Fruit fly (Drosophila melanogaster) whole organism, embryonic: ENCODE results near the gene Sfp26Ad.
A peak's percentile ranks its signal among the peaks of the same experiment; 100 is the strongest.

ENCODE experiments used
- Atf6 ChIP-seq: fragments of 200-800 bp; sonication (Bioruptor generic); IDR thresholded peaks from 2 replicates; pipeline ENCODE4 v1.3.6; 2022; ENCODE audit warnings: missing biosample characterization, missing genetic modification characterization
- CG10543 ChIP-seq: fragments of 200-800 bp; sonication (Bioruptor generic); optimal IDR thresholded peaks from 3 replicates; lab custom pipeline; 2017; ENCODE audit warnings: missing biosample characterization, mild to moderate bottlenecking, missing genetic modification characterization, moderate library complexity
- CG10565 ChIP-seq: fragments of 200-800 bp; sonication (Bioruptor generic); optimal IDR thresholded peaks from 3 replicates; lab custom pipeline; 2016; ENCODE audit warnings: missing biosample characterization, mild to moderate bottlenecking, missing genetic modification characterization
- CG12299 ChIP-seq: fragments of 200-800 bp; sonication (Bioruptor generic); optimal IDR thresholded peaks from 2 replicates; lab custom pipeline; 2018; ENCODE audit warnings: missing biosample characterization, mild to moderate bottlenecking, missing genetic modification characterization
- CG12942 ChIP-seq: fragments of 200-800 bp; sonication (Bioruptor generic); optimal IDR thresholded peaks from 3 replicates; lab custom pipeline; 2016; ENCODE audit warnings: missing biosample characterization, missing genetic modification characterization
- CG13424 ChIP-seq: fragments of 200-800 bp; sonication (Bioruptor generic); optimal IDR thresholded peaks from 2 replicates; lab custom pipeline; 2019; ENCODE audit warnings: missing biosample characterization, mild to moderate bottlenecking, missing genetic modification characterization, moderate library complexity
- CG14667 ChIP-seq: fragments of 200-800 bp; sonication (Bioruptor generic); IDR thresholded peaks from 2 replicates; pipeline ENCODE4 v1.3.6; 2022; ENCODE audit warnings: missing biosample characterization, missing genetic modification characterization
- CG17802 ChIP-seq: fragments of 200-800 bp; sonication (Bioruptor generic); optimal IDR thresholded peaks from 2 replicates; lab custom pipeline; 2018; ENCODE audit warnings: missing biosample characterization, mild to moderate bottlenecking, missing genetic modification characterization, moderate library complexity
- CG18262 ChIP-seq: fragments of 200-800 bp; optimal IDR thresholded peaks from 3 replicates; lab custom pipeline; 2019; ENCODE audit warnings: missing biosample characterization, mild to moderate bottlenecking, missing genetic modification characterization, moderate library complexity
- CG18476 ChIP-seq: fragments of 200-800 bp; sonication (Bioruptor generic); optimal IDR thresholded peaks from 2 replicates; lab custom pipeline; 2016; ENCODE audit warnings: missing biosample characterization, mild to moderate bottlenecking, missing genetic modification characterization
- CG30020 ChIP-seq: fragments of 200-800 bp; optimal IDR thresholded peaks from 2 replicates; lab custom pipeline; 2019; ENCODE audit warnings: missing biosample characterization, mild to moderate bottlenecking, missing genetic modification characterization, moderate library complexity
- CG31365 ChIP-seq: fragments of 200-800 bp; sonication (Bioruptor generic); optimal IDR thresholded peaks from 2 replicates; lab custom pipeline; 2018; ENCODE audit warnings: missing biosample characterization, mild to moderate bottlenecking, missing genetic modification characterization
- CG31441 ChIP-seq: fragments of 200-800 bp; sonication (Bioruptor generic); IDR thresholded peaks from 2 replicates; pipeline ENCODE4 v1.3.6; 2022; ENCODE audit warnings: missing biosample characterization, missing genetic modification characterization
- CG4617 ChIP-seq: fragments of 200-800 bp; sonication (Bioruptor generic); optimal IDR thresholded peaks from 3 replicates; lab custom pipeline; 2016; ENCODE audit warnings: missing biosample characterization, missing genetic modification characterization, borderline replicate concordance
- CG4854 ChIP-seq: fragments of 200-800 bp; sonication (Bioruptor generic); optimal IDR thresholded peaks from 2 replicates; lab custom pipeline; 2016; ENCODE audit warnings: missing biosample characterization, missing genetic modification characterization, inconsistent platforms
- CG5245 ChIP-seq: fragments of 200-800 bp; sonication (Bioruptor generic); optimal IDR thresholded peaks from 3 replicates; lab custom pipeline; 2016; ENCODE audit warnings: missing biosample characterization, missing genetic modification characterization
- CG6175 ChIP-seq: fragments of 200-800 bp; sonication (Bioruptor generic); IDR thresholded peaks from 3 replicates; pipeline ENCODE4 v1.3.6; 2022; ENCODE audit warnings: missing biosample characterization, missing genetic modification characterization
- CG6654 ChIP-seq: fragments of 200-800 bp; sonication (Bioruptor generic); optimal IDR thresholded peaks from 2 replicates; lab custom pipeline; 2017; ENCODE audit warnings: missing biosample characterization, mild to moderate bottlenecking, missing genetic modification characterization
- CG7357 ChIP-seq: fragments of 200-800 bp; sonication (Bioruptor generic); IDR thresholded peaks from 3 replicates; pipeline ENCODE4 v1.3.6; 2022; ENCODE audit warnings: missing biosample characterization, missing genetic modification characterization
- CG7745 ChIP-seq: fragments of 200-800 bp; sonication (Bioruptor generic); optimal IDR thresholded peaks from 2 replicates; lab custom pipeline; 2018; ENCODE audit warnings: missing biosample characterization, mild to moderate bottlenecking, missing genetic modification characterization, moderate library complexity
- CG7963 ChIP-seq: fragments of 200-800 bp; sonication (Bioruptor generic); IDR thresholded peaks from 3 replicates; pipeline ENCODE4 v1.3.6; 2022; ENCODE audit warnings: missing biosample characterization, missing genetic modification characterization; ENCODE audit not compliant: partially characterized antibody
- CG8388 ChIP-seq: fragments of 200-800 bp; sonication (Bioruptor generic); optimal IDR thresholded peaks from 2 replicates; lab custom pipeline; 2019; ENCODE audit warnings: missing biosample characterization, mild to moderate bottlenecking, missing genetic modification characterization, moderate library complexity
- CG9797 ChIP-seq: fragments of 200-800 bp; sonication (Bioruptor generic); optimal IDR thresholded peaks from 3 replicates; lab custom pipeline; 2018; ENCODE audit warnings: missing biosample characterization, mild to moderate bottlenecking, missing genetic modification characterization
- CoRest ChIP-seq: fragments of 200-800 bp; sonication (Bioruptor generic); optimal IDR thresholded peaks from 3 replicates; lab custom pipeline; 2018; ENCODE audit warnings: missing biosample characterization, mild to moderate bottlenecking, missing genetic modification characterization, moderate library complexity
- D ChIP-seq, 2 experiments: fragments of 200-800 bp in 1 of 2; fragments of >200 bp in 1 of 2; sonication (Bioruptor generic) in 1 of 2; optimal IDR thresholded peaks; 2 replicates in 1 of 2; 3 replicates in 1 of 2; lab custom pipeline; 2017; ENCODE audit warnings: mild to moderate bottlenecking in 1 of 2, missing biosample characterization in 1 of 2, missing genetic modification characterization in 1 of 2, missing genetic modification reagents in 1 of 2
- Dref ChIP-seq: fragments of 200-800 bp; sonication (Bioruptor generic); IDR thresholded peaks from 2 replicates; pipeline ENCODE4 v1.3.6; 2022; ENCODE audit warnings: missing biosample characterization, missing genetic modification characterization
- GATAe ChIP-seq: fragments of 200-800 bp; sonication (Bioruptor generic); conservative IDR thresholded peaks from 2 replicates; pipeline ENCODE4 v1.3.6; 2022; ENCODE audit warnings: missing biosample characterization, missing genetic modification characterization
- Max ChIP-seq: fragments of 200-800 bp; sonication (Bioruptor generic); optimal IDR thresholded peaks from 2 replicates; lab custom pipeline; 2016; ENCODE audit warnings: missing biosample characterization, mild to moderate bottlenecking, missing genetic modification characterization
- NFAT ChIP-seq: fragments of 200-800 bp; sonication (Bioruptor generic); IDR thresholded peaks from 2 replicates; pipeline ENCODE4 v1.3.6; 2022; ENCODE audit warnings: missing biosample characterization, missing genetic modification characterization
- Oaz ChIP-seq: fragments of 200-800 bp; sonication (Bioruptor generic); IDR thresholded peaks from 2 replicates; pipeline ENCODE4 v1.3.6; 2022; ENCODE audit warnings: missing biosample characterization, missing genetic modification characterization
- Oli ChIP-seq: fragments of 200-800 bp; sonication (Bioruptor generic); optimal IDR thresholded peaks from 2 replicates; lab custom pipeline; 2018; ENCODE audit warnings: missing biosample characterization, mild to moderate bottlenecking, missing genetic modification characterization, moderate library complexity
- Sin3A ChIP-seq: fragments of >200 bp; optimal IDR thresholded peaks from 2 replicates; lab custom pipeline; 2018
- Xbp1 ChIP-seq: fragments of 200-800 bp; sonication (Bioruptor generic); optimal IDR thresholded peaks from 3 replicates; lab custom pipeline; 2016; ENCODE audit warnings: missing biosample characterization, mild to moderate bottlenecking, missing genetic modification characterization
- az2 ChIP-seq: fragments of 200-800 bp; sonication (Bioruptor generic); optimal IDR thresholded peaks from 3 replicates; lab custom pipeline; 2016; ENCODE audit warnings: missing biosample characterization, missing genetic modification characterization
- btn ChIP-seq: fragments of 200-800 bp; sonication (Bioruptor generic); optimal IDR thresholded peaks from 2 replicates; lab custom pipeline; 2016; ENCODE audit warnings: missing biosample characterization, missing genetic modification characterization
- da ChIP-seq: fragments of 200-800 bp; sonication (Bioruptor generic); optimal IDR thresholded peaks from 2 replicates; lab custom pipeline; 2016; ENCODE audit warnings: missing biosample characterization, missing genetic modification characterization
- dan ChIP-seq: fragments of 200-800 bp; sonication (Bioruptor generic); IDR thresholded peaks from 2 replicates; pipeline ENCODE4 v1.3.6; 2022; ENCODE audit warnings: missing biosample characterization, missing genetic modification characterization
- dm ChIP-seq: fragments of 200-800 bp; sonication (Bioruptor generic); optimal IDR thresholded peaks from 3 replicates; lab custom pipeline; 2016; ENCODE audit warnings: missing biosample characterization, missing genetic modification characterization
- dmrt11E ChIP-seq: fragments of 200-800 bp; sonication (Bioruptor generic); optimal IDR thresholded peaks from 3 replicates; lab custom pipeline; 2018; ENCODE audit warnings: missing biosample characterization, mild to moderate bottlenecking, missing genetic modification characterization, moderate library complexity
- dysf ChIP-seq: fragments of 200-800 bp; sonication (Bioruptor generic); IDR thresholded peaks from 3 replicates; pipeline ENCODE4 v1.3.6; 2022; ENCODE audit warnings: missing biosample characterization, missing genetic modification characterization
- fru ChIP-seq: fragments of >200 bp; optimal IDR thresholded peaks from 2 replicates; lab custom pipeline; 2017
- gsb-n ChIP-seq: fragments of 200-800 bp; sonication (Bioruptor generic); optimal IDR thresholded peaks from 3 replicates; lab custom pipeline; 2018; ENCODE audit warnings: missing biosample characterization, mild to moderate bottlenecking, missing genetic modification characterization
- gt ChIP-seq: fragments of 200-800 bp; sonication (Bioruptor generic); IDR thresholded peaks from 2 replicates; pipeline ENCODE4 v1.3.6; 2022; ENCODE audit warnings: missing biosample characterization, missing genetic modification characterization
- h ChIP-seq: fragments of >200 bp; optimal IDR thresholded peaks from 2 replicates; lab custom pipeline; 2017
- hb ChIP-seq: fragments of 200-800 bp; sonication (Bioruptor generic); IDR thresholded peaks from 3 replicates; pipeline ENCODE4 v1.3.6; 2022; ENCODE audit warnings: missing biosample characterization, missing genetic modification characterization; ENCODE audit not compliant: partially characterized antibody
- hth ChIP-seq: fragments of >200 bp; optimal IDR thresholded peaks from 2 replicates; lab custom pipeline; 2017; ENCODE audit warnings: inconsistent platforms
- odd ChIP-seq: fragments of 200-800 bp; sonication (Bioruptor generic); optimal IDR thresholded peaks from 2 replicates; lab custom pipeline; 2017; ENCODE audit warnings: missing biosample characterization, mild to moderate bottlenecking, missing genetic modification characterization
- pb ChIP-seq: fragments of 200-800 bp; sonication (Bioruptor generic); optimal IDR thresholded peaks from 3 replicates; lab custom pipeline; 2016; ENCODE audit warnings: missing biosample characterization, missing genetic modification characterization
- pho ChIP-seq: fragments of 200-800 bp; sonication (Bioruptor generic); optimal IDR thresholded peaks from 2 replicates; lab custom pipeline; 2016; ENCODE audit warnings: missing biosample characterization, missing genetic modification characterization
- psq ChIP-seq: fragments of 200-800 bp; sonication (Bioruptor generic); optimal IDR thresholded peaks from 2 replicates; lab custom pipeline; 2017; ENCODE audit warnings: missing biosample characterization, missing genetic modification characterization
- row ChIP-seq: fragments of 200-800 bp; sonication (Bioruptor generic); IDR thresholded peaks from 3 replicates; pipeline ENCODE4 v1.3.6; 2022; ENCODE audit warnings: missing biosample characterization, missing genetic modification characterization
- tap ChIP-seq: fragments of 200-800 bp; optimal IDR thresholded peaks from 3 replicates; lab custom pipeline; 2019; ENCODE audit warnings: missing biosample characterization, mild to moderate bottlenecking, missing genetic modification characterization, moderate library complexity
- vfl ChIP-seq: fragments of 200-800 bp; sonication (Bioruptor generic); optimal IDR thresholded peaks from 2 replicates; lab custom pipeline; 2016; ENCODE audit warnings: missing biosample characterization, missing genetic modification characterization

Sfp26Ad gene

dm6 chr2L:5986094-5986493, 43.0 kb upstream of the Sfp26Ad start, which contains the start of gene ifc (continued):
- peak; percentile 39 for TF ChIP-seq Sin3A (lab: Kevin White, UChicago)
- peak; percentile 32 for TF ChIP-seq CG10543
- peak; percentile 9 for TF ChIP-seq pb (GFP tag; lab: Kevin White, UChicago)
- peak; percentile 32 for TF ChIP-seq dmrt11E (tag; lab: Kevin White, UChicago)
- TF ChIP-seq vfl (GFP tag; lab: Kevin White, UChicago): peak; percentile 62
- TF ChIP-seq fru (lab: Kevin White, UChicago): no peak
- TF ChIP-seq CG7963 (GFP tag; lab: Robert Waterston, UW): no peak
- TF ChIP-seq dm: peak; percentile 70
- no peak for TF ChIP-seq CG7745
- peak; percentile 67 for TF ChIP-seq Xbp1 (GFP tag; lab: Kevin White, UChicago)
- peak; percentile 61 for TF ChIP-seq CG4617
- TF ChIP-seq GATAe: no peak
- no peak for TF ChIP-seq Dref (GFP tag; lab: Robert Waterston, UW)
- no peak for TF ChIP-seq dysf (GFP tag; lab: Robert Waterston, UW)
- TF ChIP-seq tap (tag; lab: Kevin White, UChicago): peak; percentile 38
- TF ChIP-seq CG6175 (GFP tag; lab: Robert Waterston, UW): no peak
- no peak for TF ChIP-seq psq (GFP tag; lab: Kevin White, UChicago)
- peak; percentile 31 for TF ChIP-seq CG4854
- peak; percentile 45 for TF ChIP-seq CG12942 (GFP tag; lab: Kevin White, UChicago)
- TF ChIP-seq CG30020 (tag; lab: Kevin White, UChicago): peak; percentile 96
- no peak for TF ChIP-seq gt (GFP tag; lab: Robert Waterston, UW)
- peak; percentile 23 for TF ChIP-seq Oli (tag; lab: Kevin White, UChicago)
- TF ChIP-seq D (optimal IDR thresholded peaks at IDR 0.05; lab: Kevin White, UChicago): no peak
- no peak for TF ChIP-seq D (GFP tag; optimal IDR thresholded peaks at IDR 0.05; lab: Kevin White, UChicago)
- peak; percentile 60 for TF ChIP-seq CG13424 (tag; lab: Kevin White, UChicago)
- TF ChIP-seq CG17802: peak; percentile 95
- no peak for TF ChIP-seq Oaz (GFP tag; lab: Robert Waterston, UW)
- peak; percentile 50 for TF ChIP-seq CG18262 (tag; lab: Kevin White, UChicago)
- TF ChIP-seq odd (GFP tag; lab: Kevin White, UChicago): no peak
- peak; percentile 50 for TF ChIP-seq Max (GFP tag; lab: Kevin White, UChicago)
- TF ChIP-seq CG8388: peak; percentile 15
- TF ChIP-seq az2 (GFP tag; lab: Kevin White, UChicago): peak; percentile 37
- no peak for TF ChIP-seq NFAT (GFP tag; lab: Robert Waterston, UW)
- TF ChIP-seq CG31365 (tag; lab: Kevin White, UChicago): peak; percentile 13
- TF ChIP-seq gsb-n (tag; lab: Kevin White, UChicago): peak; percentile 15
- peak; percentile 94 for TF ChIP-seq CG9797 (GFP tag; lab: Kevin White, UChicago)
- TF ChIP-seq dan (GFP tag; lab: Robert Waterston, UW): no peak
- no peak for TF ChIP-seq CG10565 (GFP tag; lab: Kevin White, UChicago)
- TF ChIP-seq CG18476 (GFP tag; lab: Kevin White, UChicago): peak; percentile 76
- TF ChIP-seq hth (lab: Kevin White, UChicago): no peak
- no peak for TF ChIP-seq CG6654 (GFP tag; lab: Kevin White, UChicago)
- TF ChIP-seq pho (GFP tag; lab: Kevin White, UChicago): peak; percentile 35
- TF ChIP-seq CG5245 (GFP tag; lab: Kevin White, UChicago): no peak
- TF ChIP-seq hb (GFP tag; lab: Robert Waterston, UW): no peak
- peak; percentile 74 for TF ChIP-seq CoRest (tag; lab: Kevin White, UChicago)
- TF ChIP-seq h (lab: Kevin White, UChicago): no peak
- TF ChIP-seq da (GFP tag; lab: Kevin White, UChicago): no peak
- TF ChIP-seq CG7357 (GFP tag; lab: Robert Waterston, UW): peak; percentile 99
- TF ChIP-seq btn (GFP tag; lab: Kevin White, UChicago): no peak
- TF ChIP-seq CG12299: no peak
- no peak for TF ChIP-seq CG31441 (GFP tag; lab: Robert Waterston, UW)
- TF ChIP-seq CG14667 (GFP tag; lab: Robert Waterston, UW): no peak
- no peak for TF ChIP-seq row (GFP tag; lab: Robert Waterston, UW)
- TF ChIP-seq Atf6 (GFP tag; lab: Robert Waterston, UW): no peak
